Worm (Caenorhabditis elegans) whole organism, L4 larva: Measurements from ENCODE around the gene Y41D4B.17.

ENCODE experiments used
- D1046.2 ChIP-seq: fragments of 200-800 bp; sonication (Bioruptor generic); IDR thresholded peaks from 2 replicates; pipeline ENCODE4 v1.3.6; 2022; ENCODE audit warnings: missing genetic modification characterization, missing compliant biosample characterization
- F37D6.2 ChIP-seq: sonication (generic microtip); optimal IDR thresholded peaks from 2 replicates; lab custom pipeline; 2016; ENCODE audit warnings: mild to moderate bottlenecking, missing genetic modification characterization, missing compliant biosample characterization
- F49E8.2 ChIP-seq: sonication (generic microtip); optimal IDR thresholded peaks from 2 replicates; lab custom pipeline; 2016; ENCODE audit warnings: missing compliant biosample characterization, mild to moderate bottlenecking, missing genetic modification characterization, borderline replicate concordance
- T20F7.1 ChIP-seq: fragments of 200-800 bp; sonication (Bioruptor generic); optimal IDR thresholded peaks from 2 replicates; lab custom pipeline; 2018; ENCODE audit warnings: mild to moderate bottlenecking, missing genetic modification characterization, missing compliant biosample characterization
- T26A8.4 ChIP-seq: fragments of 200-800 bp; sonication (Bioruptor generic); IDR thresholded peaks from 2 replicates; pipeline ENCODE4 v1.3.6; 2022; ENCODE audit warnings: missing genetic modification characterization, missing compliant biosample characterization
- Y48G9A.11 ChIP-seq: fragments of 200-800 bp; sonication (Bioruptor generic); IDR thresholded peaks from 2 replicates; pipeline ENCODE4 v1.3.6; 2022; ENCODE audit warnings: missing genetic modification reagents, missing genetic modification characterization, missing compliant biosample characterization
- aha-1 ChIP-seq: fragments of 150-350 bp; peaks from one replicate; lab custom pipeline; 2014; ENCODE audit warnings: missing biosample characterization, missing genetic modification characterization
- ceh-28 ChIP-seq: fragments of 150-350 bp; optimal IDR thresholded peaks from 2 replicates; lab custom pipeline; 2014; ENCODE audit warnings: missing biosample characterization, missing genetic modification reagents, missing genetic modification characterization
- ceh-82 ChIP-seq: sonication (generic microtip); optimal IDR thresholded peaks from 2 replicates; lab custom pipeline; 2017; ENCODE audit warnings: missing biosample characterization, missing genetic modification characterization
- ces-1 ChIP-seq: fragments of 150-350 bp; sonication (generic microtip); optimal IDR thresholded peaks from 4 replicates; lab custom pipeline; 2014; ENCODE audit warnings: missing biosample characterization, missing genetic modification reagents, missing genetic modification characterization
- cey-2 ChIP-seq: sonication (generic microtip); optimal IDR thresholded peaks from 3 replicates; lab custom pipeline; 2017; ENCODE audit warnings: missing genetic modification characterization, mild to moderate bottlenecking, missing compliant biosample characterization, antibody characterized with exemption, borderline replicate concordance; ENCODE audit not compliant: insufficient read depth
- daf-16 ChIP-seq, 3 experiments: sonication (generic microtip); optimal IDR thresholded peaks; 2 replicates each; lab custom pipeline; 2016 to 2017; ENCODE audit warnings: missing genetic modification characterization in 3 of 3, missing genetic modification reagents in 3 of 3, mild to moderate bottlenecking in 2 of 3, missing compliant biosample characterization in 2 of 3, missing biosample characterization in 1 of 3, moderate library complexity in 1 of 3
- daf-8 ChIP-seq: fragments of 200-800 bp; sonication (Bioruptor generic); IDR thresholded peaks from 2 replicates; pipeline ENCODE4 v1.3.6; 2022; ENCODE audit warnings: missing genetic modification characterization, missing compliant biosample characterization
- dmd-6 ChIP-seq: fragments of 200-800 bp; sonication (Bioruptor generic); IDR thresholded peaks from 2 replicates; pipeline ENCODE4 v1.3.6; 2022; ENCODE audit warnings: missing genetic modification reagents, missing genetic modification characterization, missing compliant biosample characterization
- dmd-8 ChIP-seq: fragments of 200-800 bp; sonication (Bioruptor generic); IDR thresholded peaks from 2 replicates; pipeline ENCODE4 v1.3.6; 2022; ENCODE audit warnings: missing genetic modification characterization, missing compliant biosample characterization
- dmd-9 ChIP-seq: fragments of 200-800 bp; sonication (Bioruptor generic); IDR thresholded peaks from 2 replicates; pipeline ENCODE4 v1.3.6; 2022; ENCODE audit warnings: missing genetic modification reagents, missing genetic modification characterization, missing compliant biosample characterization
- dve-1 ChIP-seq: sonication (generic microtip); optimal IDR thresholded peaks from 2 replicates; lab custom pipeline; 2017; ENCODE audit warnings: antibody characterized with exemption, mild to moderate bottlenecking, missing genetic modification characterization, missing compliant biosample characterization; ENCODE audit not compliant: insufficient read depth
- fkh-10 ChIP-seq: fragments of 150-350 bp; optimal IDR thresholded peaks from 2 replicates; lab custom pipeline; 2014; ENCODE audit warnings: missing biosample characterization, missing genetic modification reagents, missing genetic modification characterization
- gei-8 ChIP-seq: fragments of 200-800 bp; sonication (Bioruptor generic); optimal IDR thresholded peaks from 2 replicates; lab custom pipeline; 2018; ENCODE audit warnings: mild to moderate bottlenecking, missing genetic modification characterization, missing compliant biosample characterization
- hlh-11 ChIP-seq: fragments of 200-800 bp; sonication (Bioruptor generic); optimal IDR thresholded peaks from 2 replicates; lab custom pipeline; 2018; ENCODE audit warnings: mild to moderate bottlenecking, missing genetic modification characterization, missing compliant biosample characterization
- hlh-30 ChIP-seq: sonication (generic microtip); optimal IDR thresholded peaks from 2 replicates; lab custom pipeline; 2017; ENCODE audit warnings: antibody characterized with exemption, mild to moderate bottlenecking, missing genetic modification characterization, missing compliant biosample characterization; ENCODE audit not compliant: insufficient read depth
- jun-1 ChIP-seq: fragments of 150-350 bp; optimal IDR thresholded peaks from 2 replicates; lab custom pipeline; 2014; ENCODE audit warnings: missing biosample characterization, missing genetic modification reagents, missing genetic modification characterization
- lir-3 ChIP-seq: sonication (generic microtip); optimal IDR thresholded peaks from 2 replicates; lab custom pipeline; 2016; ENCODE audit warnings: mild to moderate bottlenecking, missing genetic modification characterization, missing compliant biosample characterization
- lsy-2 ChIP-seq, 2 experiments: fragments of 150-350 bp in 1 of 2; sonication (generic microtip) in 1 of 2; optimal IDR thresholded peaks; 2 replicates each; lab custom pipeline; 2014 to 2017; ENCODE audit warnings: missing biosample characterization in 2 of 2, missing genetic modification characterization in 2 of 2
- mxl-3 ChIP-seq: fragments of 200-800 bp; sonication (Bioruptor generic); optimal IDR thresholded peaks from 2 replicates; lab custom pipeline; 2018; ENCODE audit warnings: mild to moderate bottlenecking, missing genetic modification characterization, missing compliant biosample characterization
- nhr-102 ChIP-seq: sonication (generic microtip); optimal IDR thresholded peaks from 2 replicates; lab custom pipeline; 2016; ENCODE audit warnings: mild to moderate bottlenecking, missing genetic modification characterization, moderate library complexity, missing compliant biosample characterization
- nhr-237 ChIP-seq: sonication (generic microtip); optimal IDR thresholded peaks from 2 replicates; lab custom pipeline; 2017; ENCODE audit warnings: missing biosample characterization, missing genetic modification characterization
- nhr-25 ChIP-seq: sonication (generic microtip); optimal IDR thresholded peaks from 2 replicates; lab custom pipeline; 2017; ENCODE audit warnings: missing genetic modification characterization, mild to moderate bottlenecking, missing compliant biosample characterization, antibody characterized with exemption, moderate library complexity, borderline replicate concordance; ENCODE audit not compliant: insufficient read depth
- nhr-28 ChIP-seq: fragments of 150-350 bp; optimal IDR thresholded peaks from 2 replicates; lab custom pipeline; 2014; ENCODE audit warnings: missing biosample characterization, missing genetic modification characterization
- nhr-42 ChIP-seq: fragments of 200-800 bp; sonication (Bioruptor generic); IDR thresholded peaks from 2 replicates; pipeline ENCODE4 v1.3.6; 2022; ENCODE audit warnings: missing genetic modification characterization, missing compliant biosample characterization
- pha-4 ChIP-seq, 2 experiments: fragments of 150-350 bp in 1 of 2; fragments of 200-800 bp in 1 of 2; sonication (Bioruptor generic) in 1 of 2; IDR thresholded peaks in 1 of 2; optimal IDR thresholded peaks in 1 of 2; 2 replicates each; pipeline versions ENCODE4 v1.3.6 to Lab custom; 2014 to 2022; ENCODE audit warnings: missing genetic modification characterization in 2 of 2, missing genetic modification reagents in 2 of 2, missing biosample characterization in 1 of 2, missing compliant biosample characterization in 1 of 2
- php-3 ChIP-seq: fragments of 200-800 bp; sonication (Bioruptor generic); IDR thresholded peaks from 2 replicates; pipeline ENCODE4 v1.3.6; 2022; ENCODE audit warnings: missing genetic modification reagents, missing genetic modification characterization, missing compliant biosample characterization
- pqm-1 ChIP-seq: sonication (generic microtip); optimal IDR thresholded peaks from 2 replicates; lab custom pipeline; 2017; ENCODE audit warnings: missing biosample characterization, missing genetic modification characterization
- rbr-2 ChIP-seq: sonication (generic microtip); optimal IDR thresholded peaks from 2 replicates; lab custom pipeline; 2016; ENCODE audit warnings: missing genotype, missing genetic modification characterization, missing compliant biosample characterization
- saeg-2 ChIP-seq: fragments of 200-800 bp; sonication (Bioruptor generic); IDR thresholded peaks from 2 replicates; pipeline ENCODE4 v1.3.6; 2022; ENCODE audit warnings: missing genetic modification reagents, missing genetic modification characterization, missing compliant biosample characterization
- sdz-12 ChIP-seq: fragments of 200-800 bp; sonication (Bioruptor generic); optimal IDR thresholded peaks from 2 replicates; lab custom pipeline; 2018; ENCODE audit warnings: mild to moderate bottlenecking, missing genetic modification characterization, missing compliant biosample characterization
- spr-1 ChIP-seq: sonication (generic microtip); optimal IDR thresholded peaks from 2 replicates; lab custom pipeline; 2016; ENCODE audit warnings: mild to moderate bottlenecking, missing genetic modification characterization, missing compliant biosample characterization
- unc-62 ChIP-seq, 3 experiments: fragments of 150-350 bp in 1 of 3; sonication (generic microtip); optimal IDR thresholded peaks in 2 of 3; peaks in 1 of 3; 1 replicate in 1 of 3; 2 replicates in 2 of 3; lab custom pipeline; 2014 to 2017; ENCODE audit warnings: missing biosample characterization in 3 of 3, missing genetic modification characterization in 3 of 3, missing genetic modification reagents in 3 of 3, missing genotype in 1 of 3
- vab-7 ChIP-seq: fragments of 200-800 bp; sonication (Bioruptor generic); IDR thresholded peaks from 2 replicates; pipeline ENCODE4 v1.3.6; 2022; ENCODE audit warnings: missing genetic modification reagents, missing genetic modification characterization, missing compliant biosample characterization
- zag-1 ChIP-seq: fragments of 150-350 bp; optimal IDR thresholded peaks from 2 replicates; lab custom pipeline; 2014; ENCODE audit warnings: missing biosample characterization, missing genetic modification characterization
- zfp-3 ChIP-seq: fragments of 200-800 bp; sonication (Bioruptor generic); conservative IDR thresholded peaks from 2 replicates; pipeline ENCODE4 v1.3.6; 2022; ENCODE audit warnings: missing genetic modification reagents, missing genetic modification characterization, missing compliant biosample characterization

The Y41D4B.17 gene

DNA sequence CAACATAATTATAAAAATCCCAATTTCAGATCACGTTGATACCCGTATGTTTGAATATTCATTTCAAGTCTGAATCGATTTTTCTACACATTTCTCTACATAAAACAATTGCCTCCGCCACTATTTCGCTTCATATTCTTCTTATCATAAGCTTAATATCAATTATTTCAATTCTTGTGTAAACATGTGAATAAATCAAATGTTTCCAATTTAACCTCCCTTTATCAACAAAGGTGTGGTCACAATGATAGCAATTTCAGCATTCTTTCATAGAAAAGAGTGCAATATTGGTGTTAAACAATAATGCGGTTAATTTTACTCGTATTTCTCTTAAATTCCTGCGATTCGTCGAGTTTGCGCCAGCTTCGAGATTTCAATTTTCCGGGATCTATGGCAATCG is at the start of gene Y41D4B.17:
Gene Y41D4B.17, plus strand, starts transcription at position 174 of the 400 bp plus-strand sequence.
- peak; percentile 7; the same call in 1 of the 2 replicates for TF ChIP-seq dmd-6 (GFP tag; lab: Robert Waterston, UW)
- TF ChIP-seq hlh-11 (tag; lab: Kevin White, UChicago) = peak; percentile 4
- TF ChIP-seq D1046.2 (GFP tag; lab: Robert Waterston, UW) = no peak
- peak; percentile 7 for TF ChIP-seq dve-1
- no peak for TF ChIP-seq cey-2 (tag; lab: Kevin White, UChicago)
- peak; percentile 79 for TF ChIP-seq pqm-1
- no peak for TF ChIP-seq daf-16 (GFP tag; optimal IDR thresholded peaks at IDR 0.05; lab: Kevin White, UChicago)
- TF ChIP-seq daf-16 (tag; optimal IDR thresholded peaks at IDR 0.05; lab: Kevin White, UChicago) = peak; percentile 76

DNA sequence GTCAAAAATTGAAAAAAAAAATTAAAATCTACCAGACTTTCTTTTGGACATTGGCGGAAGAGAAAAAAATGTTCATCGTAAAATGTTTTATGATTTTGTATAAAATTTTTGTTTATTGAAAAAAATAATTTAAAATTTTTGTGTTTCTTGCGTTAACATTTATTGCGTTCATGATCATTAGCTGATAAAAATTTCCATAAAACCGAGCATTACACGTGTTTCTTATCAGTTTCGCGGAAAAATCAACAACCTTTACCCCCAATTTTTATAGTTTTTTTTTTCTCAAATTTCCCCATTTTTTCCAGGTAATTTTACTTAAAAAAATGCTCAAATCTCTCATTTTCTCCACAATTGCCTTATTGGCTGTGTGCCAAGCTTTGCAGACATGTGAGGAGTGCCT is 49.7 kb upstream of the Y41D4B.17 start, which contains the start of gene txt-4:
Gene txt-4, plus strand, starts transcription at position 324 of the 400 bp plus-strand sequence.
- TF ChIP-seq dve-1 (peak; percentile 23), daf-16 (GFP tag; optimal IDR thresholded peaks at IDR 0.05; lab: Kevin White, UChicago) (no peak), daf-16 (tag; optimal IDR thresholded peaks at IDR 0.05; lab: Kevin White, UChicago) (peak; percentile 61), daf-8 (no peak), spr-1 (tag; lab: Kevin White, UChicago) (no peak), dmd-6 (GFP tag; lab: Robert Waterston, UW) (peak; percentile 62), F37D6.2 (tag; lab: Kevin White, UChicago) (no peak), T20F7.1 (GFP tag; lab: Kevin White, UChicago) (no peak), ceh-28 (tag; lab: Kevin White, UChicago) (no peak), nhr-28 (peak; percentile 35), zag-1 (tag; lab: Kevin White, UChicago) (no peak), pqm-1 (peak; percentile 22), lsy-2 (tag; optimal IDR thresholded peaks at IDR 0.05; lab: Kevin White, UChicago) (peak in 1 of 2 experiments; percentile 11), php-3 (GFP tag; lab: Robert Waterston, UW) (peak; percentile 77), nhr-237 (no peak)

DNA sequence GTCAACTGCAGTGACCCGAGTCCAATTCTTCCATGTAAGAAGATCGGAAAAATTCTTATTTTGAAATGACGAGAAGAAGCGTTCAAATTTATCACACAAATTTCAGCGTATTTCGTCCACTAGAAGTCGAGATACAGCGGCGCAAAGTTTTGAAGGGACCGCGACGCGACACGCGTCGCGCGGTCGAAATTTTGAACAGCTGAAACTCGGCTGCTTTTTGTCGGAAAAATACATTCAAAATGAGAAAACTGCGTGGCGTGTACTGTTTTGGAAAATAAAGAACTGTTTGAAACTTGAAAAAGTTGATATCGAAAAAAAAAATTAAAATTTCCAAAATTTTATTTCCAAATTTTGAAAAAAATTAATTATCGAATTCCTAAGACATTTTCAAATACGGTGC is 47.0 kb upstream of the Y41D4B.17 start:
- TF ChIP-seq aha-1 (tag; lab: Kevin White, UChicago) (peak; percentile 54), Y48G9A.11 (GFP tag; lab: Robert Waterston, UW) (no peak)
- TF ChIP-seq, all 104 proteins: peak for 1

DNA sequence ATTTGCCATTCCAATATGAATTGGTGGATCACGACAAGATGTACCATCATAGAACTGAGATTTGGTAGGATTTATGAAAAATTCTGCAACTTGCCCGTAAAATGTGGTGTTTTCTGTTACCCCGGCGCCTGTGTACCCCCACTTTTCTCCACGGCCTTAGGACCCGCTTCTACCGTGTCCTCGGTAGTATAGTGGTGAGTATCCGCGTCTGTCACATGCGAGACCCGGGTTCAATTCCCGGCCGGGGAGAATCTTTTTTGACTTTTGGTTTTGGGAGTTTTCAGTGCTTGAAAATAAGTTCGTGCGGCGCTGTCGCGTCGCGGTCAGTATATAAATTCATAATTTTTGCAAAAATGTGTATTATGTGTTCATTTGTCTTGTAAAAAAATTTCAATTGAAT is 45.5 kb upstream of the Y41D4B.17 start:
- TF ChIP-seq saeg-2 (GFP tag; lab: Robert Waterston, UW) (no peak), fkh-10 (GFP tag; lab: Kevin White, UChicago) (no peak), nhr-42 (GFP tag; lab: Robert Waterston, UW) (0 out of 2 replicates have a peak, but pooled peaks have one; percentile 8), mxl-3 (GFP tag; lab: Kevin White, UChicago) (no peak), Y48G9A.11 (GFP tag; lab: Robert Waterston, UW) (0 out of 2 replicates have a peak, but pooled peaks have one; percentile 43), zfp-3 (no peak), rbr-2 (peak; percentile 4), dmd-9 (no peak), vab-7 (GFP tag; lab: Robert Waterston, UW) (peak; percentile 73), daf-8 (no peak), F49E8.2 (tag; lab: Kevin White, UChicago) (peak; percentile 23), T20F7.1 (GFP tag; lab: Kevin White, UChicago) (no peak), ceh-82 (tag; lab: Kevin White, UChicago) (no peak), ces-1 (GFP tag; lab: Kevin White, UChicago) (no peak), hlh-30 (tag; lab: Kevin White, UChicago) (peak; percentile 66), nhr-102 (no peak), nhr-25 (tag; lab: Kevin White, UChicago) (no peak), jun-1 (no peak), pha-4 (GFP tag; IDR thresholded peaks at IDR 0.05; lab: Robert Waterston, UW) (peak; percentile 50), pha-4 (tag; optimal IDR thresholded peaks at IDR 0.05; lab: Kevin White, UChicago) (no peak), sdz-12 (GFP tag; lab: Kevin White, UChicago) (no peak), gei-8 (no peak), hlh-11 (tag; lab: Kevin White, UChicago) (no peak), spr-1 (tag; lab: Kevin White, UChicago) (no peak), lir-3 (tag; lab: Kevin White, UChicago) (no peak), unc-62 (GFP tag; optimal IDR thresholded peaks at IDR 0.05 in 1 of 2; lab: Kevin White, UChicago) (peak in 1 of 2 experiments; percentile 12), unc-62 (tag; optimal IDR thresholded peaks at IDR 0.05; lab: Kevin White, UChicago) (no peak), D1046.2 (GFP tag; lab: Robert Waterston, UW) (no peak), dmd-8 (GFP tag; lab: Robert Waterston, UW) (no peak), T26A8.4 (no peak)
